Fruit fly (Drosophila melanogaster): ENCODE data around the gene Polr1C.

Polr1C gene

DNA sequence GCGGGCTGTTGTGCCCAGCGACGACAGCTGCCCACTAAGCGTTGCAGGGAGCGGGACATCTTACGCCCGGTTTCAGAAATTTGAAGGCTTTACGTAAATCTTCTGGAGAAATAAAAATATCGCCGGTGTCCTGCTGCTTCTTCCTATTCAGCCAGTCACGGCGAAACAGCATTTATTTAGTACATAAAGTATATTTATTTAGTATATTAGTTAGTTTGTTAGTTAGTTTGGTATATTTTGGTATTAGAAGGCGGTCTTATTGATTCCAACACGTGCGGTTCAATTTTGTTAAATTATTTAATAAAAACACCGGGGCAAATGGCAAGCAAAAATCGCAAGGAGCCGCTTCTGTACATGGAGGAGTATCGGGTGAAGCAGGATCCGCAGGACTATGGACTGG lies at the start of gene Polr1C, which contains the start of gene Scox:
TSS of gene Polr1C (plus strand) at position 238 of the 400 bp plus-strand sequence.
TSS of gene Scox (minus strand) at position 169 of the 400 bp plus-strand sequence.
- TF ChIP-seq CG17801 (GFP tag; optimal IDR thresholded peaks at IDR 0.05; ENCODE audit: partially characterized antibody) = no peak

DNA sequence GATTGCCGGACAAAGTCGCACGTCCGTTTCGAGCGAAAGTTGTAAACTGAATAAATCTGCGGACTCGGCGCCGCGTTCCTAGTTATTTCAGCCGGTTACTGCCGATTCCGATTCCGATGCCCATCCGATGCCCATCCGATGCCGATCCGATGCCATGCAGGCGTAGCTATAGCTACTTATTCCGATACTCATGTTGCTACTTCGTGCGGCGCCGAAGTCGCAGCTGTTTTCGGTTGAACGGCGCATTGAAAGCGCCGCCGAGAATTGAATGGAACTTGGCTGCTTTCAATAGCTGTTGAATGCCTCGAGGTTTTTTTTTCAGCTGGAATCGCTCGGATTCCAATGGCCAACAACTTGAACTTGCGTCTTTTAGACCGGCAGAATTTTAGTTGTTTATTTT lies 40.5 kb upstream of the Polr1C start:
- no peak for TF ChIP-seq CG17801 (GFP tag; optimal IDR thresholded peaks at IDR 0.05; ENCODE audit: partially characterized antibody)

DNA sequence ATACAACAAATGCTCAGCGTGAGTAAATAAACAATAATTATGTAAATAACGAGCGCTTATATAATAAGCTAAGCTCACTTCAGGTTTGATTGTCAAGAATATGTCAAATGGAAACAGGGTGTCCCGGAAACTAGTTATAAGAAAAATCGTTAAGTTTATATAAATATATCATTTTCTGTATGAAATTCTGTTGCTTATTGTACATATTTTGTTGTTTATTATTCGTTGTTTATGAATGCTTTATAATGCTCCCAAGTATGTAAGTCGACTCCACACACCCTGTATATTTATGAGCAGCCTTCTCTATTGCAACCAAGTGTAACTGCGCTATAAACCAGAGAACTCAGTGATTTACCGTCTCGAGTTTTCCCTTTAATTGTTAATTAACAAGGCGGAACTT lies 38.3 kb upstream of the Polr1C start:
- TF ChIP-seq CG17801 (GFP tag; optimal IDR thresholded peaks at IDR 0.05; ENCODE audit: partially characterized antibody) = no peak

DNA sequence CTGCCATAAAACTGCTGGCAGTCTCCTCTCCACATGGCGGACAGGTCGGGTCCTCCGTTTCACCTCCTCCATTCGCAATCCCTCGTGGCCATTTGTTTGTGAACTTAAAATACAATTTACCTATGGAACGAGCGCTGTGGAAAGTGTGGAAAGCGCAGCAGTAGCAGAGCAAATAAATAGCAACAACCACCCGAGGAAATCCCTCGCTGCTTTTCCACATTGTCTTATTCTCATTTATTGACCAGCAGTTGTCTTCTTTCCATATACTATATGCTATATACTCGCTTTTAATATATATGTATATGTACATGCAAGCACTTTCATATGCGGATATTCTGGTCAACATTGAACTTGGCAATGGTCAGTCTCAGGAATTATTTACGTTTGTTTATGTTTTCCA lies 36.5 kb upstream of the Polr1C start, which contains the start of gene hoe1:
TSS of gene hoe1 (minus strand) at position 101 of the 400 bp plus-strand sequence.
- no peak for TF ChIP-seq CG17801 (GFP tag; optimal IDR thresholded peaks at IDR 0.05; ENCODE audit: partially characterized antibody)

DNA sequence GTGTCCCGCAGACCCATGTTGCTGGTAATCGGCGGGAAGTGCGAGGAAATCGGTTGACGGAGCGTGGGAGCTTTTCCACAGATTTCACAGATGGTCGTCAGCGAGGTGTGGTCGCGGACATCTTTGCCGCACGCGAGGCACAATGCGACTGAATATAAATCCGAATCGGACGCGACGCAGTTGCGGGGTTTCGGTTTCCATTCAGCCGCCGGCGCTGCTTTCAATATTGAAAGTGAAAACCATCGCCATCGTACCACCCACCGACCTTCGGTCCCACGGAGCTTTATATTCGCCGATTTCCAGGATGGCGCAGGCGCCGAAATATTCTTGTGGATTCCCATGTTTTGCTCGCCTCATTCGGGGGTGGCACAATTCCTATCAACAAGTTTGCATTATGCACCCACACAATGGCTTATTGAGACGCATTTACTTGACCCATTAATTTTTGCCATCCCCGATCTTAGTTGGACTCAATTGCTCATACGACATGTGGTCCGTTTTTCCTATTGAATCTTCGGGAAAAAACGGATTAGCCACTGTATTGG lies 32.4 kb upstream of the Polr1C start, which contains the start of gene hoe2:
TSS of gene hoe2 (minus strand) at position 126 of the 545 bp plus-strand sequence.
- TF ChIP-seq CG17801 (GFP tag; optimal IDR thresholded peaks at IDR 0.05; ENCODE audit: partially characterized antibody) = no peak

DNA sequence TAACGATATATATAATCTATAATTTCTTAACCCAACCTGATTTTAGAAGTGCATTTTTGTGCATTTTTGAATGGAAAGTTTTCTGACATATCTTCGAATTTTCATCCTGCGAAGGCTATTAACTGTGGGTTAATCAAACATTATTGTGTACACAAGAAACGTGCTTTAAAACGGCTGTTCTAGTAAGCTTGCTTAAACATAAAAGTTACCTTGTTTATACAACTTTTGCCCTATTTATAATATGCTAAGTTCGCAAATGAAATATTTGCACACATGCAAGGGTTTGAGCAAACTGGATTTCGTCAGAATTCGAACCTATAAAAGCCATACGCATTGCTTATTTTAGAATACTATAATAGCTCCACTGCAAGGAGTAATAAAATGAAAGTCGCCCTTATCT lies 31.7 kb upstream of the Polr1C start, which contains the start of gene Sgs1:
TSS of gene Sgs1 (plus strand) at position 350 of the 400 bp plus-strand sequence.
- no peak for TF ChIP-seq CG17801 (GFP tag; optimal IDR thresholded peaks at IDR 0.05; ENCODE audit: partially characterized antibody)

DNA sequence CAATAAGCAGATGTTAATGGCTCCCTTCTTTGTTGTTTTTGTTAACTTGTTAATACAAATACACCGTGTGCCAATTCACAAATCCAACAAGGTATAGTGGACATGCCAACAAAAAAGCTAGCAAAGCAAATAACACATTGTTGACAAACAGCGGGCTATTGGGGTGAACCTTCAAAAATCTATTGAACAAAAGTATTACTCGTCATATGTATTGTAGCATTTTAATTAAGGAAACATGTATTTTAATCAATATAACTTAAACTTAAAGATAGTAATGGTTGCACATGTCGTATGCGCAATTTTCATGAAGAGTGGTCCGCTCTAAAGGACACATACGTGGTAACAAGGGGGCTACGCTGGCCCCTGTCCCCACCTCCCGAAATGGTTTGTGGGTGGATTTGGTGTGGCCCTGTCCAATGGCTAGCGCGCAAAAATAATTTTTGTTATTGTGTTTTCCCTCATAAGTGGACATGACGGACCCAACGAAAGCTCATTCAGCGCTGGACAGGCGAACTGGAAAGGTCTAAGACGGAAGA lies 26.5 kb upstream of the Polr1C start, which contains the start of gene synr:
TSS of gene synr (plus strand) at position 486 of the 536 bp plus-strand sequence.
- no peak for TF ChIP-seq CG17801 (GFP tag; optimal IDR thresholded peaks at IDR 0.05; ENCODE audit: partially characterized antibody)

DNA sequence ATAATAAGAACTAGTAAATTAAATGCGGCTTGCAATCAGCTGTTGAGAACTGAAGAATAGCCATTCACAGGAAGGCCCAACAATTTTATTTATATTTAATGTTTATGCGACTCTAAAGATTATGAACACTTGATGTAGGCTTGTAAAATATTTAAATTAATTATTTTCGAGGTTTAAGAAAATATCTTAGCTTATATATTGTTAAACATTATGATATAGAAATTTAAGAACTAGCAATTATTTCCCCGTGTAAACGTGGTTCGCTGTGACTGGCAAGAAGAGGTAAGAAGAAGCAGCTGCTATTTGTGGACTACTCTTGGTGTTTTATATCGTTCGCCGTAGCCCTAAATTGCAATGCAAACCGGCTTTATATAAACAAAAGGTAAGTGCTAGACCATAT lies 23.5 kb upstream of the Polr1C start, which contains the start of the genes mRpL24 and betaggt-I:
TSS of gene mRpL24 (minus strand) at position 62 of the 400 bp plus-strand sequence.
TSS of gene betaggt-I (plus strand) at position 280 of the 400 bp plus-strand sequence.
- TF ChIP-seq CG17801 (GFP tag; optimal IDR thresholded peaks at IDR 0.05; ENCODE audit: partially characterized antibody) = peak; percentile 98

DNA sequence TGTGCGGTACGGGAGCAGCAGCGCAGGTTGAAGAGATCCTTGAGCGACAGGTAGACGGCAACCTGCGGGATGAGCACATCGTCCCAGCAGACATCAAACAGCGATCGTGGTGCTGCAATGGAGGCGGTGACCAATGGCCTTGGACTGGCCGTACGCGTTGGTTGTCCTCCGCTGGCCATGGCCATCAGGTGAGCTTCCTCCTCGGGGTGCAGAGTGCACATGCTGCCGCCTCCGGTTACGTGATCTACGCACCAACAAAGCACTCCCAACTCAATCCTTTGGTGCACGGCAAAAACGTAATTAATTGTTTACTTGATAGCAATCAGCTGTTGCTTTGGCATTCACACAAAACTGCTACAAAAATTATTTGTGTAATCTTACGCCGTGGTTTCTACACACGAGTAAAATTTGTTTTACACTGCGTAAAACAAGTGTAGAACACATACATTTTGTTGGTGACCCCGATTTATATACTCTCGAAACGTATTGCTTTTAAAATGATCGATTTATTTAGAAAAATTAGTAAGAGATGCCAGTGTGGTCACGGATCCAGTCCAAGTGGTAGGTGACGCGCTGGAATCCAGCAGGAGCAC lies 19.3 kb upstream of the Polr1C start, which contains the start of gene jet:
TSS of gene jet (minus strand) at position 332 of the 593 bp plus-strand sequence.
- no peak for TF ChIP-seq CG17801 (GFP tag; optimal IDR thresholded peaks at IDR 0.05; ENCODE audit: partially characterized antibody)

DNA sequence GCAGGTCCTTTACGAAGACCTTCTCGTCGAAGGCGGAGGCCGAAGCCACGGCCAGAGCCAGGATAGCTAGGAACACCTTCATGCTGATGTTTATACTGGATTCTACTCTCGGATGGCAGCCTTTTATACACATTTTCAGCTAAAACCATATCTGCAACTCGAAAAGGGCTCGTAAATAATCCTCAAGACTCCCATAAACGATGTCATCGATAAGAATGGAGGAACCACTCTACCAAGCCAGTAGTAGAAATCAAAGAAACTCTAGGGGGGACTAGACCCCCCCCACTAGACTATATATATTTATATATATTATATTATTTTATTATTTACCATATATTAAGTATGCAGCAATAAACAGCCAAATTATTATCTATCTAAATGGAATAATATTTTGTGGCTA lies 18.1 kb upstream of the Polr1C start, which contains the start of gene Jon25Biii:
TSS of gene Jon25Biii (minus strand) at position 101 of the 400 bp plus-strand sequence.
- no peak for TF ChIP-seq CG17801 (GFP tag; optimal IDR thresholded peaks at IDR 0.05; ENCODE audit: partially characterized antibody)

DNA sequence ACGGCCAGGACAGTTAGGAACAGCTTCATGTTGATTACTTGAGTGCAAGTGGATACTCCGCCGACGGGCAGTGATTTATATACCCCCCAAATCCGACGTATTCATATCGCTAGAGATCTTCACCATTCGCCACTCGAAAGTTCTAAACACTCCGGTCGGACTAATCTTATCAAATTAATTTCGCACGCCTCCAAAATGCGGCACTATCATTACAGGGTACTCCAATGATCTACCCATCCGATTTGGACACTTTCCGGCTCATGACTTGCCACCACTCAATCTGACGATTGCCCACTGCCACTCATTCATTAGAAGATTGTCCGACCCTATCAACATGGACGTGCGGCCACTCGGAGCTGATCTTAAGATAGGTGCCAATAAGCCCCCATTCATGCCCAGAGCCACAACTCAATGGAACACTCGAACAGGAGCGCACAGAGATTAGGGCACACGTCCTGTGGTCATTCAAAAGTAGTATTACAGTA lies 15.7 kb upstream of the Polr1C start, which contains the start of gene Jon25Bii:
TSS of gene Jon25Bii (minus strand) at position 51 of the 485 bp plus-strand sequence.
- no peak for TF ChIP-seq CG17801 (GFP tag; optimal IDR thresholded peaks at IDR 0.05; ENCODE audit: partially characterized antibody)

DNA sequence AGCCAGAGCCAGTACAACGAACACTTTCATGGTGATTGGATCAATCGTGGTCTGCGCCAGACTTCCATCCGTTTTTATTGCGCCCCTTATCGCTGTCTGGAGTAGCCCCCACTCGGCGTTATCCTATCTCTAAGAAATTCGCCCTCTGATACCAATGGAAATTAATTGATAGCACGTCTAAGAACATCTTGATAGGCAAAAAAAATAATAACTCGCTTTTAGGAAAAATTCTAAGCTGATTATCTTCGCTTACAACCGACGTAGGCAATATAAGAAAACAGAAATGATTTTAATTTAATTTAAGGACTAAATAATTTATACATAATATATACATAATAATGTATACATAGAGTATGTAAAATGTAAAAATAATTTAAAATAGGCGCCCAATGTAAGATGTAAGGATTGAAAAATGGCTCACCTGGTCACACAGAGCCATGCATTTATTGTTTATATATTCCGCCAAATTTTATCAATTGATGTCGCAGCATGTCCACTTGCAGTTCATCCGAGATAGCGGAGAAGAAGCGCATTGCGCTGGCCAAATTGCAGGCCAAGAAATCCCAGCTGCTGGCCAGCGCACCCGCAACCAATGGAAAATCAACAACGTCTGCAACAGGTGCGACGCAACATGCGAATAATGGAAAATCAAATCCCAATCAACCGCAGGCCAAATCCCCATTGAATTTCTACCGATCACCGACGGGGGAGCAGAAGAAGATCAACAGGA lies 13.5 kb upstream of the Polr1C start, which contains the start of the genes Jon25Bi and Marcal1:
TSS of gene Jon25Bi (minus strand) at position 51 of the 730 bp plus-strand sequence.
TSS of gene Marcal1 (plus strand) at position 416 of the 730 bp plus-strand sequence.
- TF ChIP-seq CG17801 (GFP tag; optimal IDR thresholded peaks at IDR 0.05; ENCODE audit: partially characterized antibody) = no peak

DNA sequence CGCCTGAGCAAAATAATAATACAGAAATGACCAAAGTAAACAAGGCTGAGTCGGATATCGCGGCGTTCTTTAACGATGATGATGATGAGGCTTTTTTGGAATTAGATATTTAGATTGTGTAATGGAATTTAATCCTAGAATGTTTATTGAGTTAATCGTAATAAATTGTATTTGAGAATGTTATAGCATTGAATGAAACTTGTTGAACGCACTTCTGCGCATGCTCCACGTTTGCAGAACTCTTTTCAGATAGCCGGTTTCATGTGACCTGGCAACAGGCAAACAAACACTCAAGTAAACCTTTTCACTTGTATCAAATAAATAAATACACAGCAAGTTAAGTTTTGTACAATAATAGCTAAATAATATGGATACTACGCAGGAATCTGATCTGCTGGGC lies 10.7 kb upstream of the Polr1C start, which contains the start of gene CG34124:
TSS of gene CG34124 (plus strand) at position 301 of the 400 bp plus-strand sequence.
- no peak for TF ChIP-seq CG17801 (GFP tag; optimal IDR thresholded peaks at IDR 0.05; ENCODE audit: partially characterized antibody)

DNA sequence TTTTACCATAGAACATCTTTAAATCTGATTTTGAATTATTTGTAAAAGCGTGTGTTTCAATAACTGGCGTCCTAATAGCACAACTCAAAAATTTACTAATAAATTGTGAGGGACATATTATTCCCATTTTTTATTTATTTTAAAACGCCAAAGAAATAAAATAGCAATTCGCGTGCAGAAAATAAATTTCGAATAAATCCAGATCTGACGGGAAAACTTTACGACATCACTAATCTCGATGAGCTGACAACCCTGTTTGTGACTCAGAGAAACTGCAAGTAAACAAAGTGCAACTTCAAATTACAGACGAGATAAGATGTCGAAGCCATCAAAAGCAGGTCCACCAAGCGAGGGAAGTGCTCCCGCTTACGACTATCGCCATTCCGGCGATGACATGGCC lies 3.4 kb upstream of the Polr1C start, which contains the start of gene CG34125:
TSS of gene CG34125 (plus strand) at position 254 of the 400 bp plus-strand sequence.
- TF ChIP-seq CG17801 (GFP tag; optimal IDR thresholded peaks at IDR 0.05; ENCODE audit: partially characterized antibody) = peak; percentile 13

Data from ovary, adult (tissue).